Worm (Caenorhabditis elegans) whole organism, L4 larva: ENCODE data around the gene E02H4.2.

Experiments
- D1046.2 ChIP-seq: fragments of 200-800 bp; sonication (Bioruptor generic); IDR thresholded peaks from 2 replicates; pipeline ENCODE4 v1.3.6; 2022; ENCODE audit warnings: missing genetic modification characterization, missing compliant biosample characterization
- ceh-28 ChIP-seq: fragments of 150-350 bp; optimal IDR thresholded peaks from 2 replicates; lab custom pipeline; 2014; ENCODE audit warnings: missing biosample characterization, missing genetic modification reagents, missing genetic modification characterization
- ceh-32 ChIP-seq: sonication (generic microtip); optimal IDR thresholded peaks from 2 replicates; lab custom pipeline; 2016; ENCODE audit warnings: mild to moderate bottlenecking, missing genetic modification characterization, missing compliant biosample characterization; ENCODE audit not compliant: poor library complexity
- gei-8 ChIP-seq: fragments of 200-800 bp; sonication (Bioruptor generic); optimal IDR thresholded peaks from 2 replicates; lab custom pipeline; 2018; ENCODE audit warnings: mild to moderate bottlenecking, missing genetic modification characterization, missing compliant biosample characterization
- nhr-237 ChIP-seq: sonication (generic microtip); optimal IDR thresholded peaks from 2 replicates; lab custom pipeline; 2017; ENCODE audit warnings: missing biosample characterization, missing genetic modification characterization
- ztf-11 ChIP-seq: fragments of 150-350 bp; optimal IDR thresholded peaks from 2 replicates; lab custom pipeline; 2014; ENCODE audit warnings: missing biosample characterization, missing genetic modification characterization

ce11 chrX:14326578-14326977 lies 45.2 kb upstream of the E02H4.2 start:
- TF ChIP-seq D1046.2 (GFP tag; lab: Robert Waterston, UW) (no peak), ceh-32 (tag; lab: Kevin White, UChicago) (no peak), ztf-11 (tag; lab: Kevin White, UChicago) (no peak), gei-8 (GFP tag; lab: Kevin White, UChicago) (no peak), nhr-237 (tag; lab: Kevin White, UChicago) (no peak), ceh-28 (tag; lab: Kevin White, UChicago) (no peak)
